Worm (Caenorhabditis elegans): ENCODE results near the gene F45D11.7.

DNA sequence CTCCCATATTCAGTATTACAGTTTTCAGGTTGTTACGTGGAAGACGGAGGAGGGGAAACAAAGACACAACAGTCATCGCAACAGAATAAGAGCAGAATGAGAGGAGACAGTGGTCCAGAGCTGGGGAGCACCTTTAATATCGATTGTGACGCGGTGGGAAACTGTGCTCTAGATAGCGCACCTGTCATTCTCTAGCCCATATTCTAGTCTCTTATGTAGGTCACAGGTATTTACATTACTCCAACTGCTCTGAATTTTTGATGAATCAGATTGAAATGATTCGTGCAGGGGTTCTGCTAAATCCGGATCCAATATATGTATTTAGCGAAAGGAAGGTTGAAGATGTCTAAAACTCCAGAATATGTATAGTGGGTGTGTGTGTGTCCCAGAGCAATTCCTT is 47.9 kb downstream of the F45D11.7 start, which contains the start of gene fbxb-41:
- TF ChIP-seq ceh-62 (tag; optimal IDR thresholded peaks at IDR 0.05): no peak
- TF ChIP-seq skn-1 (tag; optimal IDR thresholded peaks at IDR 0.05): no peak
- no peak for TF ChIP-seq F49E8.2 (tag; optimal IDR thresholded peaks at IDR 0.05; ENCODE audit: borderline replicate concordance)
- no peak for TF ChIP-seq lin-38 (GFP tag; IDR thresholded peaks at IDR 0.05)
- no peak for TF ChIP-seq ztf-7 (tag; optimal IDR thresholded peaks at IDR 0.05)
- no peak for TF ChIP-seq ztf-11 (tag; optimal IDR thresholded peaks at IDR 0.05)
- TF ChIP-seq snpc-4 (tag; optimal IDR thresholded peaks at IDR 0.05): no peak
- TF ChIP-seq nhr-76 (tag; optimal IDR thresholded peaks at IDR 0.05): no peak

Data from whole organism, L4 larva.